Fruit fly (Drosophila melanogaster) whole organism, embryonic: ENCODE measurements around the gene CG15408.

ENCODE experiments used
- ATbp ChIP-seq: fragments of 200-800 bp; sonication (Bioruptor generic); optimal IDR thresholded peaks from 2 replicates; lab custom pipeline; 2017; ENCODE audit warnings: missing biosample characterization, mild to moderate bottlenecking, missing genetic modification characterization, missing genetic modification reagents
- Bgb ChIP-seq: fragments of 200-800 bp; sonication (Bioruptor generic); IDR thresholded peaks from 2 replicates; pipeline ENCODE4 v1.3.6; 2022; ENCODE audit warnings: missing biosample characterization, missing genetic modification characterization; ENCODE audit not compliant: partially characterized antibody
- CG12236 ChIP-seq: fragments of 200-800 bp; sonication (Bioruptor generic); optimal IDR thresholded peaks from 2 replicates; lab custom pipeline; 2016; ENCODE audit warnings: missing biosample characterization, missing genetic modification characterization
- CG13287 ChIP-seq: fragments of 200-800 bp; sonication (Bioruptor generic); IDR thresholded peaks from 2 replicates; pipeline ENCODE4 v1.3.6; 2022; ENCODE audit warnings: missing biosample characterization, missing genetic modification characterization; ENCODE audit not compliant: partially characterized antibody
- CG13624 ChIP-seq: fragments of 200-800 bp; sonication (Bioruptor generic); optimal IDR thresholded peaks from 2 replicates; lab custom pipeline; 2016; ENCODE audit warnings: missing biosample characterization, missing genetic modification characterization
- CG17186 ChIP-seq: fragments of 200-800 bp; sonication (Bioruptor generic); optimal IDR thresholded peaks from 3 replicates; lab custom pipeline; 2017; ENCODE audit warnings: missing biosample characterization, missing genetic modification reagents, missing genetic modification characterization
- CG17359 ChIP-seq: fragments of 200-800 bp; sonication (Bioruptor generic); optimal IDR thresholded peaks from 3 replicates; lab custom pipeline; 2018; ENCODE audit warnings: missing biosample characterization, mild to moderate bottlenecking, missing genetic modification characterization, moderate library complexity
- CG1832 ChIP-seq: fragments of 200-800 bp; sonication (Bioruptor generic); optimal IDR thresholded peaks from 2 replicates; lab custom pipeline; 2017; ENCODE audit warnings: missing biosample characterization, mild to moderate bottlenecking, missing genetic modification characterization, inconsistent platforms
- CG4854 ChIP-seq: fragments of 200-800 bp; sonication (Bioruptor generic); optimal IDR thresholded peaks from 2 replicates; lab custom pipeline; 2016; ENCODE audit warnings: missing biosample characterization, missing genetic modification characterization, inconsistent platforms
- CG5245 ChIP-seq: fragments of 200-800 bp; sonication (Bioruptor generic); optimal IDR thresholded peaks from 3 replicates; lab custom pipeline; 2016; ENCODE audit warnings: missing biosample characterization, missing genetic modification characterization
- CG6854 ChIP-seq: fragments of 200-800 bp; sonication (Bioruptor generic); optimal IDR thresholded peaks from 3 replicates; lab custom pipeline; 2017; ENCODE audit warnings: missing biosample characterization, mild to moderate bottlenecking, missing genetic modification characterization
- CG8290 ChIP-seq, 3 experiments: fragments of 200-800 bp; sonication (Bioruptor generic); optimal IDR thresholded peaks; 2 replicates each; lab custom pipeline; 2016 to 2019; ENCODE audit warnings: missing biosample characterization in 3 of 3, missing genetic modification characterization in 3 of 3, mild to moderate bottlenecking in 2 of 3, moderate library complexity in 1 of 3
- CG9932 ChIP-seq: fragments of 200-800 bp; sonication (Bioruptor generic); IDR thresholded peaks from 2 replicates; pipeline ENCODE4 v1.3.6; 2022; ENCODE audit warnings: missing biosample characterization, missing genetic modification characterization
- D19B ChIP-seq: fragments of 200-800 bp; sonication (Bioruptor generic); optimal IDR thresholded peaks from 2 replicates; lab custom pipeline; 2017; ENCODE audit warnings: missing biosample characterization, mild to moderate bottlenecking, missing genetic modification characterization
- Dad ChIP-seq: fragments of 200-800 bp; sonication (Bioruptor generic); optimal IDR thresholded peaks from 3 replicates; lab custom pipeline; 2016; ENCODE audit warnings: missing biosample characterization, missing genetic modification characterization
- Dek ChIP-seq: fragments of 200-800 bp; sonication (Bioruptor generic); optimal IDR thresholded peaks from 3 replicates; lab custom pipeline; 2019; ENCODE audit warnings: missing biosample characterization, mild to moderate bottlenecking, missing genetic modification characterization, moderate library complexity
- Dref ChIP-seq: fragments of 200-800 bp; sonication (Bioruptor generic); IDR thresholded peaks from 2 replicates; pipeline ENCODE4 v1.3.6; 2022; ENCODE audit warnings: missing biosample characterization, missing genetic modification characterization
- Fer2 ChIP-seq: fragments of 200-800 bp; sonication (Bioruptor generic); optimal IDR thresholded peaks from 2 replicates; lab custom pipeline; 2018; ENCODE audit warnings: missing biosample characterization, mild to moderate bottlenecking, missing genetic modification characterization, moderate library complexity
- Hey ChIP-seq: fragments of 200-800 bp; sonication (Bioruptor generic); optimal IDR thresholded peaks from 3 replicates; lab custom pipeline; 2018; ENCODE audit warnings: missing biosample characterization, mild to moderate bottlenecking, missing genetic modification characterization
- NC2β ChIP-seq: fragments of 200-800 bp; sonication (Bioruptor generic); optimal IDR thresholded peaks from 2 replicates; lab custom pipeline; 2016; ENCODE audit warnings: missing biosample characterization, missing genetic modification characterization
- Six4 ChIP-seq: fragments of 200-800 bp; sonication (Bioruptor generic); optimal IDR thresholded peaks from 2 replicates; lab custom pipeline; 2016; ENCODE audit warnings: missing biosample characterization, missing genetic modification characterization
- Ssrp ChIP-seq: fragments of 200-800 bp; sonication (Bioruptor generic); optimal IDR thresholded peaks from 2 replicates; lab custom pipeline; 2018; ENCODE audit warnings: missing biosample characterization, mild to moderate bottlenecking, missing genetic modification characterization, moderate library complexity
- Stat92E ChIP-seq, 3 experiments: fragments of >200 bp in 2 of 3; fragments of 200-800 bp in 1 of 3; sonication (Bioruptor generic) in 1 of 3; optimal IDR thresholded peaks; 2 replicates each; lab custom pipeline; 2017 to 2019; ENCODE audit warnings: missing biosample characterization in 3 of 3, missing genetic modification characterization in 3 of 3, mild to moderate bottlenecking in 1 of 3, moderate library complexity in 1 of 3
- TFAM ChIP-seq: fragments of 200-800 bp; sonication (Bioruptor generic); optimal IDR thresholded peaks from 2 replicates; lab custom pipeline; 2017; ENCODE audit warnings: missing biosample characterization, missing genetic modification characterization, inconsistent platforms
- Xrp1 ChIP-seq: fragments of 200-800 bp; sonication (Bioruptor generic); IDR thresholded peaks from 2 replicates; pipeline ENCODE4 v1.3.6; 2022; ENCODE audit warnings: missing biosample characterization, missing genetic modification characterization
- caup ChIP-seq: fragments of 200-800 bp; sonication (Bioruptor generic); optimal IDR thresholded peaks from 3 replicates; lab custom pipeline; 2017; ENCODE audit warnings: missing biosample characterization, mild to moderate bottlenecking, missing genetic modification characterization, moderate library complexity; ENCODE audit not compliant: severe bottlenecking
- da ChIP-seq: fragments of 200-800 bp; sonication (Bioruptor generic); optimal IDR thresholded peaks from 2 replicates; lab custom pipeline; 2016; ENCODE audit warnings: missing biosample characterization, missing genetic modification characterization
- ems ChIP-seq: fragments of 200-800 bp; sonication (Bioruptor generic); optimal IDR thresholded peaks from 3 replicates; lab custom pipeline; 2016; ENCODE audit warnings: missing biosample characterization, missing genetic modification characterization
- fd96Cb ChIP-seq: fragments of 200-800 bp; sonication (Bioruptor generic); optimal IDR thresholded peaks from 2 replicates; lab custom pipeline; 2018; ENCODE audit warnings: missing biosample characterization, mild to moderate bottlenecking, missing genetic modification characterization, moderate library complexity
- gfzf ChIP-seq: fragments of 200-800 bp; sonication (Bioruptor generic); optimal IDR thresholded peaks from 2 replicates; lab custom pipeline; 2016; ENCODE audit warnings: missing biosample characterization, mild to moderate bottlenecking, missing genetic modification characterization, moderate library complexity
- gt ChIP-seq: fragments of 200-800 bp; sonication (Bioruptor generic); IDR thresholded peaks from 2 replicates; pipeline ENCODE4 v1.3.6; 2022; ENCODE audit warnings: missing biosample characterization, missing genetic modification characterization
- h ChIP-seq: fragments of >200 bp; optimal IDR thresholded peaks from 2 replicates; lab custom pipeline; 2017
- ind ChIP-seq: fragments of 200-800 bp; sonication (Bioruptor generic); optimal IDR thresholded peaks from 3 replicates; lab custom pipeline; 2016; ENCODE audit warnings: missing biosample characterization, missing genetic modification characterization
- knrl ChIP-seq: fragments of 200-800 bp; sonication (Bioruptor generic); IDR thresholded peaks from 3 replicates; pipeline ENCODE4 v1.3.6; 2022; ENCODE audit warnings: missing biosample characterization, missing genetic modification characterization; ENCODE audit not compliant: partially characterized antibody
- lab ChIP-seq: fragments of 200-800 bp; sonication (Bioruptor generic); optimal IDR thresholded peaks from 3 replicates; lab custom pipeline; 2017; ENCODE audit warnings: missing biosample characterization, missing genetic modification characterization, mild to moderate bottlenecking, moderate library complexity, missing genetic modification reagents
- lilli ChIP-seq: fragments of 200-800 bp; sonication (Bioruptor generic); optimal IDR thresholded peaks from 3 replicates; lab custom pipeline; 2016; ENCODE audit warnings: missing biosample characterization, missing genetic modification characterization
- lola ChIP-seq, 3 experiments: fragments of >200 bp in 2 of 3; fragments of 200-800 bp in 1 of 3; sonication (Bioruptor generic) in 1 of 3; optimal IDR thresholded peaks; 2 replicates each; lab custom pipeline; 2017 to 2019; ENCODE audit warnings: missing biosample characterization in 3 of 3, missing genetic modification characterization in 3 of 3, mild to moderate bottlenecking in 1 of 3, moderate library complexity in 1 of 3
- oc ChIP-seq: fragments of 200-800 bp; sonication (Bioruptor generic); optimal IDR thresholded peaks from 2 replicates; lab custom pipeline; 2018; ENCODE audit warnings: missing biosample characterization, mild to moderate bottlenecking, missing genetic modification characterization, moderate library complexity
- odd ChIP-seq: fragments of 200-800 bp; sonication (Bioruptor generic); optimal IDR thresholded peaks from 2 replicates; lab custom pipeline; 2017; ENCODE audit warnings: missing biosample characterization, mild to moderate bottlenecking, missing genetic modification characterization
- org-1 ChIP-seq: fragments of 200-800 bp; sonication (Bioruptor generic); optimal IDR thresholded peaks from 2 replicates; lab custom pipeline; 2017; ENCODE audit warnings: missing biosample characterization, missing genetic modification characterization
- pan ChIP-seq, 4 experiments: fragments of >200 bp in 3 of 4; fragments of 200-800 bp in 1 of 4; sonication (Bioruptor generic) in 1 of 4; optimal IDR thresholded peaks in 3 of 4; IDR thresholded peaks in 1 of 4; 2 replicates each; pipeline versions ENCODE4 v1.3.6 to Lab custom; 2017 to 2022; ENCODE audit warnings: missing biosample characterization in 2 of 4, missing genetic modification characterization in 2 of 4, mixed read lengths in 1 of 4
- sens-2 ChIP-seq: fragments of 200-800 bp; sonication (Bioruptor generic); IDR thresholded peaks from 2 replicates; pipeline ENCODE4 v1.3.6; 2022; ENCODE audit warnings: missing biosample characterization, missing genetic modification characterization
- sima ChIP-seq: fragments of 200-800 bp; sonication (Bioruptor generic); optimal IDR thresholded peaks from 2 replicates; lab custom pipeline; 2016; ENCODE audit warnings: missing biosample characterization, missing genetic modification characterization
- slp2 ChIP-seq: fragments of 200-800 bp; sonication (Bioruptor generic); optimal IDR thresholded peaks from 2 replicates; lab custom pipeline; 2016; ENCODE audit warnings: missing biosample characterization, missing genetic modification characterization
- sna ChIP-seq: fragments of 200-800 bp; sonication (Bioruptor generic); IDR thresholded peaks from 2 replicates; pipeline ENCODE4 v1.3.6; 2022; ENCODE audit warnings: missing biosample characterization, missing genetic modification characterization; ENCODE audit not compliant: partially characterized antibody
- trem ChIP-seq: fragments of 200-800 bp; optimal IDR thresholded peaks from 3 replicates; lab custom pipeline; 2019; ENCODE audit warnings: missing biosample characterization, mild to moderate bottlenecking, missing genetic modification characterization, moderate library complexity
- ttk ChIP-seq: fragments of 200-800 bp; sonication (Bioruptor generic); IDR thresholded peaks from 2 replicates; pipeline ENCODE4 v2.1.2; 2022; ENCODE audit warnings: missing biosample characterization, missing genetic modification characterization
- tup ChIP-seq: fragments of 200-800 bp; sonication (Bioruptor generic); optimal IDR thresholded peaks from 2 replicates; lab custom pipeline; 2016; ENCODE audit warnings: missing biosample characterization, mild to moderate bottlenecking, missing genetic modification characterization, moderate library complexity
- wdn ChIP-seq: fragments of 200-800 bp; sonication (Bioruptor generic); IDR thresholded peaks from 2 replicates; pipeline ENCODE4 v1.3.6; 2022; ENCODE audit warnings: missing biosample characterization, missing genetic modification characterization
- wor ChIP-seq: fragments of 200-800 bp; sonication (Bioruptor generic); IDR thresholded peaks from 2 replicates; pipeline ENCODE4 v1.3.6; 2022; ENCODE audit warnings: missing biosample characterization, missing genetic modification characterization

Gene CG15408

DNA sequence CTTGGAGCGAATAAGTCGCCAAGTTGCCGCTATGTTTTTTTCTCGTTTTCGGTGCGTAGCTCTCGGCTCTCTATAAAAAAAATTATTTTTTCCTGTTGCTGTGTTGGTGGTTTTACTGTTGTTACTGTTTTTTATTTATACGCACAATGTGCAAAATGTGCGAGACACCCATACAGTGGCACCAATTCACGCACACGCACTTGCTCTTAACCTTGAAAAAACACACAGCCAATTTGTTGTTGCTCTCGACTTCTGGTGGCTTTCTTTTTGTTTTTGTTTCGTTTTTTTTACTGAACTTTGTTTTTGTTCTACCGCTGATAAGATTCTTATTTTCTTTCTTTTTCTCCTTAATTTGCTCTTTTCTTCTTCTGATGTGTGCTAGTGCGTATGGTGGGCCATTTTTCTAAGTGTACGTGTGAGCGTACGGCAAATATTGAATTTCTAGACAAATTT lies 23.6 kb downstream of the CG15408 start (continued):
- TF ChIP-seq CG6854 (GFP tag; lab: Kevin White, UChicago) (no peak), CG13287 (GFP tag; lab: Robert Waterston, UW) (no peak), knrl (no peak), ttk (GFP tag; lab: Robert Waterston, UW) (no peak), slp2 (no peak), Fer2 (tag; lab: Kevin White, UChicago) (no peak), pan (optimal IDR thresholded peaks at IDR 0.05; lab: Kevin White, UChicago) (no peak), pan (GFP tag; optimal IDR thresholded peaks at IDR 0.05 in 1 of 2, IDR thresholded peaks at IDR 0.05 in 1 of 2) (no peak), Stat92E (GFP tag; optimal IDR thresholded peaks at IDR 0.05; lab: Kevin White, UChicago) (no peak), lab (GFP tag; lab: Kevin White, UChicago) (peak; percentile 41), gt (GFP tag; lab: Robert Waterston, UW) (no peak), ind (GFP tag; lab: Kevin White, UChicago) (peak; percentile 15), TFAM (GFP tag; lab: Kevin White, UChicago) (no peak), tup (GFP tag; lab: Kevin White, UChicago) (no peak), Hey (no peak), CG8290 (GFP tag; optimal IDR thresholded peaks at IDR 0.05; lab: Kevin White, UChicago) (no peak), CG8290 (tag; optimal IDR thresholded peaks at IDR 0.05; lab: Kevin White, UChicago) (no peak), Dek (peak; percentile 33), wor (GFP tag; lab: Robert Waterston, UW) (no peak), trem (tag; lab: Kevin White, UChicago) (no peak), CG5245 (GFP tag; lab: Kevin White, UChicago) (no peak), sens-2 (GFP tag; lab: Robert Waterston, UW) (no peak), wdn (GFP tag; lab: Robert Waterston, UW) (no peak), Dref (no peak), CG17359 (tag; lab: Kevin White, UChicago) (no peak), NC2β (GFP tag; lab: Kevin White, UChicago) (no peak), fd96Cb (tag; lab: Kevin White, UChicago) (no peak), sna (GFP tag; lab: Robert Waterston, UW) (no peak), CG13624 (GFP tag; lab: Kevin White, UChicago) (peak; percentile 45), gfzf (GFP tag; lab: Kevin White, UChicago) (no peak), Six4 (no peak), Xrp1 (no peak), sima (no peak), Bgb (no peak), org-1 (GFP tag; lab: Kevin White, UChicago) (no peak), h (lab: Kevin White, UChicago) (no peak), ATbp (GFP tag; lab: Kevin White, UChicago) (no peak), da (GFP tag; lab: Kevin White, UChicago) (no peak), CG17186 (no peak), oc (tag; lab: Kevin White, UChicago) (no peak), Ssrp (tag; lab: Kevin White, UChicago) (no peak), odd (GFP tag; lab: Kevin White, UChicago) (no peak), ems (no peak), lola (GFP tag; optimal IDR thresholded peaks at IDR 0.05; lab: Kevin White, UChicago) (no peak), Dad (GFP tag; lab: Kevin White, UChicago) (no peak), CG4854 (GFP tag; lab: Kevin White, UChicago) (no peak), CG12236 (no peak), lilli (GFP tag; lab: Kevin White, UChicago) (peak; percentile 46), caup (no peak), CG9932 (GFP tag; lab: Robert Waterston, UW) (peak; percentile 57), CG1832 (GFP tag; lab: Kevin White, UChicago) (no peak), D19B (GFP tag; lab: Kevin White, UChicago) (no peak)
